Fruit fly (Drosophila melanogaster): ENCODE measurements around the gene CG31248.

Gene CG31248

DNA sequence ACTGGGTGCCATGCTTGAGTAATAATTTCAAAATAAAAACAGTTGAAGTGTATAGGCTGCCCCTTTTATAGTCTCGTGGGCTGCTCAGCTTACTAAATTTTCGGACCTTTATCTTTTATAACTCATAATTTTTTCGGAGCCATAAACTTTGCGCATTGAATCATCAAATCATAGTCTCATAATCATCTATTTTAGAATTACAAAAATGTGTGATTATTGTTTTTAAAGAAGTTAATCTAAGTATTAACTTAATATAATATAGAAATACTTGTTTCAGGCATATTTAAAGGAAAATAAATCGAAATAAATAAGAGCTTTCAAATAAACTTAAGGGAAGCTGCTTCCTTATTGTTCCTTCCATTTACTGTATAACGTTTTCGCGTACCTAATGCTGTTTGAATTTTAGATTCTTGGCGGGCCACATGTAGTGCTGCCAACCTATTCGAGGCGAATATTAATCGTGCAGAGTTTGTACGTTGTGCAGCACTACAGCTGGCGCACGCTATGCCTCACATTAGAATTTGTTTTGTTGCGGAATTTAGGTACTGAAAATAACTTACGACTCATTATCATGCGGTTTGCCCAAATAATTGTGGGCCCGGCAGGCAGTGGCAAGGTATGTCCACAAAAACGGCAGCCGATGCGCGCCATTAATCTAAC is 15.3 kb downstream of the CG31248 start, which contains the start of the genes CG14610 and CG2656 (continued):
- TF ChIP-seq CG6163 (GFP tag; IDR thresholded peaks at IDR 0.05) (no peak), CG6276 (GFP tag; optimal IDR thresholded peaks at IDR 0.05) (no peak), salr (GFP tag; optimal IDR thresholded peaks at IDR 0.05) (peak in 1 of 2 experiments; percentile 31), achi (GFP tag; optimal IDR thresholded peaks at IDR 0.05) (peak; percentile 61), CG31627 (GFP tag; optimal IDR thresholded peaks at IDR 0.05) (peak; percentile 82), pdm3 (GFP tag; optimal IDR thresholded peaks at IDR 0.05) (peak; percentile 75), CG6854 (GFP tag; optimal IDR thresholded peaks at IDR 0.05) (no peak)

DNA sequence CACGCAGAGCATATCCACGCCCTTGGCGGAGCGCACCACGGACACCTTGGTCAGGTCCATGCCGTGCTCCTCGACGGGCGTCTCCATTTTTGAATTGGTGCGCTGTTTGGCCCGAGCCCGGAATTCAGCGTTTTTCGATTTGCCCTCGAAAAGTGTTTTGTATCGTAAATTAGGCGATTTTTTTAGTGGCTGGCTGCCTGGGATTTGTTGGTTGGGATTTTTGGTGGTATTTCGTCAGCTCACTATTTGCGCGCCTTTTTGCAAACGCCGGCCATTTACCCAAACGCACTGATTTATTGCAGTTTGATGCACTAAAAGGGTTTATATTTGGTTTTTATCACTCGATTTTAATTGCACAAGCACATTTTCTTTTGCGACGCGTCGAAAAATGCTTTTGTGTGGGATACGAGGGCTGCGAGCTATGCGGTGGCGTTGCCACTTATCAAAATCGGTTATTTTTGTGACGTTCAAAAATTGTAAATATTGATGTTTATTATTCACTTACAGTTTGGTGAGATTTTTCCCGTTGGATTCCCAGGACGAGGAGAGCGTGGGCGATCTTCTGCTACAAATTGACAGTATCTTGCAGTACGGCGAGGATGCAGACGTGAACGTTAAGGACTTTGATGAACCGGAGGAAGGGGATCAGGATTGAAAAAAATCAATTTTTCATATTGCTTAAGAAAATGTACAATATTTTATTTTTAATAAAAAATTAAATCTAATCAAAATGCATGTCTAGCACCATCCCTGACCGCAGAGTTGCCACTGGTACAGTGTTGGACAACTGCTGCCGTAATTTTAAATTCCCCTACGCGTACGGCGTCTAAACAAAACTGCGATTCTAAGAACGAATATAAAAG is 21.7 kb downstream of the CG31248 start, which contains the start of the genes gfzf and Sas-4:
gfzf (minus strand) TSS at position 425 of the 863 bp plus-strand sequence.
Sas-4 (plus strand) TSS at position 824 of the 863 bp plus-strand sequence.
- peak; percentile 20 for TF ChIP-seq CG1621 (tag; optimal IDR thresholded peaks at IDR 0.05)
- TF ChIP-seq Gug (GFP tag; IDR thresholded peaks at IDR 0.05): peak; percentile 68
- peak; percentile 69 for TF ChIP-seq Sox14 (GFP tag; optimal IDR thresholded peaks at IDR 0.05)
- peak; percentile 54; the same call in 1 of the 3 replicates for TF ChIP-seq CG8119 (GFP tag; IDR thresholded peaks at IDR 0.05)
- TF ChIP-seq Hr38 (GFP tag; optimal IDR thresholded peaks at IDR 0.05): no peak
- 0 out of 2 replicates have a peak, but pooled peaks have one; percentile 25 for TF ChIP-seq CG15336 (GFP tag; IDR thresholded peaks at IDR 0.05)
- peak; percentile 73 for TF ChIP-seq OdsH (GFP tag; optimal IDR thresholded peaks at IDR 0.05)
- peak; percentile 72 for TF ChIP-seq CG3032 (tag; optimal IDR thresholded peaks at IDR 0.05)
- TF ChIP-seq CG6854 (GFP tag; optimal IDR thresholded peaks at IDR 0.05): no peak
- TF ChIP-seq fd85E (GFP tag; optimal IDR thresholded peaks at IDR 0.05): no peak
- TF ChIP-seq Eip93F (GFP tag; optimal IDR thresholded peaks at IDR 0.05): no peak
- peak; percentile 53 for TF ChIP-seq fd59A (GFP tag; optimal IDR thresholded peaks at IDR 0.05)
- TF ChIP-seq CG6792 (GFP tag; optimal IDR thresholded peaks at IDR 0.05): no peak
- TF ChIP-seq dac (GFP tag; optimal IDR thresholded peaks at IDR 0.05): peak; percentile 41
- no peak for TF ChIP-seq ss (GFP tag; optimal IDR thresholded peaks at IDR 0.05)
- peak; percentile 71; the same call in 2 of the 3 replicates for TF ChIP-seq eg (GFP tag; IDR thresholded peaks at IDR 0.05)
- no peak for TF ChIP-seq CG3919 (GFP tag; optimal IDR thresholded peaks at IDR 0.05)
- peak; percentile 80 for TF ChIP-seq Eip78C (GFP tag)
- TF ChIP-seq esn (GFP tag; optimal IDR thresholded peaks at IDR 0.05): peak; percentile 73
- no peak for TF ChIP-seq dsx (GFP tag; optimal IDR thresholded peaks at IDR 0.05; ENCODE audit: poor library complexity, severe bottlenecking)
- TF ChIP-seq acj6 (GFP tag; optimal IDR thresholded peaks at IDR 0.05): peak; percentile 70
- TF ChIP-seq CG11762 (GFP tag; optimal IDR thresholded peaks at IDR 0.05; ENCODE audit: insufficient read depth): peak; percentile 14
- TF ChIP-seq CG8632 (GFP tag; optimal IDR thresholded peaks at IDR 0.05): peak; percentile 59
- TF ChIP-seq CG10669 (GFP tag; optimal IDR thresholded peaks at IDR 0.05): no peak
- TF ChIP-seq CG9139 (GFP tag; optimal IDR thresholded peaks at IDR 0.05): no peak
- peak; percentile 73 for TF ChIP-seq CG31627 (GFP tag; optimal IDR thresholded peaks at IDR 0.05)
- no peak for TF ChIP-seq CG8319 (GFP tag; optimal IDR thresholded peaks at IDR 0.05)
- TF ChIP-seq CG6163 (GFP tag; IDR thresholded peaks at IDR 0.05): peak; percentile 75
- no peak for TF ChIP-seq Met (GFP tag; optimal IDR thresholded peaks at IDR 0.05)
- peak; percentile 35 for TF ChIP-seq CG7368 (GFP tag; optimal IDR thresholded peaks at IDR 0.05)
- no peak for TF ChIP-seq achi (GFP tag; optimal IDR thresholded peaks at IDR 0.05)
- peak; percentile 14 for TF ChIP-seq Blimp-1 (GFP tag; optimal IDR thresholded peaks at IDR 0.05)
- TF ChIP-seq CG4318 (GFP tag; optimal IDR thresholded peaks at IDR 0.05): no peak
- peak; percentile 66 for TF ChIP-seq CG34406 (GFP tag; optimal IDR thresholded peaks at IDR 0.05)
- peak; percentile 70 for TF ChIP-seq lz (GFP tag; optimal IDR thresholded peaks at IDR 0.05)
- peak; percentile 77 for TF ChIP-seq CG32006 (GFP tag; optimal IDR thresholded peaks at IDR 0.05)
- no peak for TF ChIP-seq CG16779 (tag; optimal IDR thresholded peaks at IDR 0.05)
- TF ChIP-seq CG11294 (GFP tag; IDR thresholded peaks at IDR 0.05): peak; percentile 61; the same call in 1 of the 2 replicates
- TF ChIP-seq salr (GFP tag; optimal IDR thresholded peaks at IDR 0.05): peak in 1 of 2 experiments; percentile 6
- peak; percentile 79 for TF ChIP-seq Sox15 (GFP tag; optimal IDR thresholded peaks at IDR 0.05)
- no peak for TF ChIP-seq CG6808 (GFP tag; optimal IDR thresholded peaks at IDR 0.05)
- no peak for TF ChIP-seq svp (GFP tag)
- no peak for TF ChIP-seq net (GFP tag; optimal IDR thresholded peaks at IDR 0.05)
- peak; percentile 20 for TF ChIP-seq Lpt (GFP tag; optimal IDR thresholded peaks at IDR 0.05)

Measured in whole organism, prepupa.